Fruit fly (Drosophila melanogaster) whole organism, embryonic: ENCODE data around the gene CG34296.
A peak's percentile ranks its signal among the peaks of the same experiment; 100 is the strongest.

ENCODE experiments used
- Bdp1 ChIP-seq: fragments of 200-800 bp; sonication (Bioruptor generic); optimal IDR thresholded peaks from 3 replicates; lab custom pipeline; 2016; ENCODE audit warnings: missing biosample characterization, missing genetic modification characterization
- CG12769 ChIP-seq: fragments of 200-800 bp; sonication (Bioruptor generic); optimal IDR thresholded peaks from 2 replicates; lab custom pipeline; 2019; ENCODE audit warnings: missing biosample characterization, mild to moderate bottlenecking, missing genetic modification characterization, moderate library complexity
- CG13894 ChIP-seq: fragments of 200-800 bp; sonication (Bioruptor generic); optimal IDR thresholded peaks from 3 replicates; lab custom pipeline; 2018; ENCODE audit warnings: missing biosample characterization, mild to moderate bottlenecking, missing genetic modification characterization, moderate library complexity
- CG14710 ChIP-seq: fragments of 200-800 bp; sonication (Bioruptor generic); optimal IDR thresholded peaks from 3 replicates; lab custom pipeline; 2019; ENCODE audit warnings: missing biosample characterization, mild to moderate bottlenecking, missing genetic modification characterization, moderate library complexity
- CG17568 ChIP-seq: fragments of 200-800 bp; sonication (Bioruptor generic); optimal IDR thresholded peaks from 2 replicates; lab custom pipeline; 2018; ENCODE audit warnings: missing biosample characterization, mild to moderate bottlenecking, missing genetic modification characterization, moderate library complexity
- CG17612 ChIP-seq: fragments of 200-800 bp; sonication (Bioruptor generic); IDR thresholded peaks from 2 replicates; pipeline ENCODE4 v1.3.6; 2022; ENCODE audit warnings: missing biosample characterization, missing genetic modification characterization
- CG18011 ChIP-seq: fragments of 200-800 bp; sonication (Bioruptor generic); optimal IDR thresholded peaks from 2 replicates; lab custom pipeline; 2017; ENCODE audit warnings: missing biosample characterization, missing genetic modification characterization, mild to moderate bottlenecking, moderate library complexity, missing genotype
- CG2129 ChIP-seq: fragments of 200-800 bp; sonication (Bioruptor generic); IDR thresholded peaks from 2 replicates; pipeline ENCODE4 v1.3.6; 2022; ENCODE audit warnings: missing biosample characterization, missing genetic modification characterization; ENCODE audit not compliant: partially characterized antibody
- CG31224 ChIP-seq: fragments of 200-800 bp; sonication (Bioruptor generic); IDR thresholded peaks from 2 replicates; pipeline ENCODE4 v1.3.6; 2022; ENCODE audit warnings: missing biosample characterization, missing genetic modification characterization
- CG34224 ChIP-seq: fragments of 200-800 bp; sonication (Bioruptor generic); IDR thresholded peaks from 3 replicates; pipeline ENCODE4 v1.3.6; 2022; ENCODE audit warnings: missing biosample characterization, missing genetic modification characterization; ENCODE audit not compliant: partially characterized antibody
- CG34422 ChIP-seq: fragments of 200-800 bp; sonication (Bioruptor generic); IDR thresholded peaks from 3 replicates; pipeline ENCODE4 v1.3.6; 2022; ENCODE audit warnings: missing biosample characterization, missing genetic modification characterization
- CG4360 ChIP-seq: fragments of 200-800 bp; sonication (Bioruptor generic); IDR thresholded peaks from 2 replicates; pipeline ENCODE4 v1.3.6; 2022; ENCODE audit warnings: missing biosample characterization, missing genetic modification characterization
- CG6175 ChIP-seq: fragments of 200-800 bp; sonication (Bioruptor generic); IDR thresholded peaks from 3 replicates; pipeline ENCODE4 v1.3.6; 2022; ENCODE audit warnings: missing biosample characterization, missing genetic modification characterization
- CG6683 ChIP-seq: fragments of 200-800 bp; sonication (Bioruptor generic); optimal IDR thresholded peaks from 2 replicates; lab custom pipeline; 2017; ENCODE audit warnings: missing biosample characterization, mild to moderate bottlenecking, missing genetic modification characterization, missing genetic modification reagents
- CG8924 ChIP-seq: fragments of 200-800 bp; optimal IDR thresholded peaks from 3 replicates; lab custom pipeline; 2019; ENCODE audit warnings: missing biosample characterization, mild to moderate bottlenecking, missing genetic modification characterization, moderate library complexity
- CG9817 ChIP-seq: fragments of 200-800 bp; sonication (Bioruptor generic); optimal IDR thresholded peaks from 2 replicates; lab custom pipeline; 2018; ENCODE audit warnings: missing biosample characterization, mild to moderate bottlenecking, missing genetic modification characterization, moderate library complexity
- CG9876 ChIP-seq: fragments of 200-800 bp; sonication (Bioruptor generic); optimal IDR thresholded peaks from 2 replicates; lab custom pipeline; 2016; ENCODE audit warnings: missing biosample characterization, missing genetic modification characterization
- Dip2 ChIP-seq: fragments of 200-800 bp; sonication (Bioruptor generic); IDR thresholded peaks from 2 replicates; pipeline ENCODE4 v1.3.6; 2022; ENCODE audit warnings: missing biosample characterization, missing genetic modification characterization
- Dll ChIP-seq: fragments of 200-800 bp; sonication (Bioruptor generic); IDR thresholded peaks from 4 replicates; pipeline ENCODE4 v1.3.6; 2022; ENCODE audit warnings: missing biosample characterization, missing genetic modification characterization; ENCODE audit not compliant: partially characterized antibody
- Dp ChIP-seq: fragments of 200-800 bp; sonication (Bioruptor generic); optimal IDR thresholded peaks from 2 replicates; lab custom pipeline; 2018; ENCODE audit warnings: missing biosample characterization, mild to moderate bottlenecking, missing genetic modification characterization, moderate library complexity
- HLH54F ChIP-seq: fragments of 200-800 bp; sonication (Bioruptor generic); optimal IDR thresholded peaks from 3 replicates; lab custom pipeline; 2016; ENCODE audit warnings: missing biosample characterization, missing genetic modification characterization
- HmgZ ChIP-seq: fragments of 200-800 bp; sonication (Bioruptor generic); optimal IDR thresholded peaks from 2 replicates; lab custom pipeline; 2018; ENCODE audit warnings: missing biosample characterization, mild to moderate bottlenecking, missing genetic modification characterization
- MBD-R2 ChIP-seq: fragments of 200-800 bp; sonication (Bioruptor generic); IDR thresholded peaks from 2 replicates; pipeline ENCODE4 v1.3.6; 2022; ENCODE audit warnings: missing biosample characterization, missing genetic modification characterization
- MESR4 ChIP-seq: fragments of 200-800 bp; sonication (Bioruptor generic); optimal IDR thresholded peaks from 2 replicates; lab custom pipeline; 2018; ENCODE audit warnings: missing biosample characterization, mild to moderate bottlenecking, missing genetic modification characterization, moderate library complexity
- Med ChIP-seq: fragments of 200-800 bp; sonication (Bioruptor generic); peaks from one replicate; lab custom pipeline; 2016; ENCODE audit warnings: missing biosample characterization, missing genetic modification characterization, mild to moderate bottlenecking, inconsistent platforms, moderate library complexity
- Meics ChIP-seq: fragments of 200-800 bp; sonication (Bioruptor generic); optimal IDR thresholded peaks from 2 replicates; lab custom pipeline; 2017; ENCODE audit warnings: missing biosample characterization, mild to moderate bottlenecking, missing genetic modification characterization
- Oaz ChIP-seq: fragments of 200-800 bp; sonication (Bioruptor generic); IDR thresholded peaks from 2 replicates; pipeline ENCODE4 v1.3.6; 2022; ENCODE audit warnings: missing biosample characterization, missing genetic modification characterization
- Scr ChIP-seq: fragments of 200-800 bp; sonication (Bioruptor generic); IDR thresholded peaks from 2 replicates; pipeline ENCODE4 v1.3.6; 2022; ENCODE audit warnings: missing biosample characterization, missing genetic modification characterization; ENCODE audit not compliant: partially characterized antibody
- Sry-δ ChIP-seq: fragments of 200-800 bp; sonication (Bioruptor generic); optimal IDR thresholded peaks from 2 replicates; lab custom pipeline; 2016; ENCODE audit warnings: missing biosample characterization, missing genetic modification characterization
- ac ChIP-seq: fragments of 200-800 bp; sonication (Bioruptor generic); optimal IDR thresholded peaks from 3 replicates; lab custom pipeline; 2017; ENCODE audit warnings: missing biosample characterization, mild to moderate bottlenecking, missing genetic modification characterization
- bbx ChIP-seq: fragments of 200-800 bp; sonication (Bioruptor generic); IDR thresholded peaks from 2 replicates; pipeline ENCODE4 v1.3.6; 2022; ENCODE audit warnings: missing biosample characterization, missing genetic modification characterization; ENCODE audit not compliant: partially characterized antibody
- chm ChIP-seq: fragments of 200-800 bp; sonication (Bioruptor generic); IDR thresholded peaks from 2 replicates; pipeline ENCODE4 v1.3.6; 2022; ENCODE audit warnings: missing biosample characterization, missing genetic modification characterization
- crp ChIP-seq, 2 experiments: fragments of 200-800 bp; sonication (Bioruptor generic); optimal IDR thresholded peaks; 2 replicates in 1 of 2; 3 replicates in 1 of 2; lab custom pipeline; 2017; ENCODE audit warnings: missing biosample characterization in 2 of 2, missing genetic modification characterization in 2 of 2, mild to moderate bottlenecking in 1 of 2, moderate library complexity in 1 of 2
- ewg ChIP-seq: fragments of 200-800 bp; sonication (Bioruptor generic); optimal IDR thresholded peaks from 3 replicates; lab custom pipeline; 2017; ENCODE audit warnings: mild to moderate bottlenecking, missing biosample characterization, missing genetic modification reagents, missing genetic modification characterization
- fu2 ChIP-seq: fragments of 200-800 bp; sonication (Bioruptor generic); optimal IDR thresholded peaks from 2 replicates; lab custom pipeline; 2016; ENCODE audit warnings: missing biosample characterization, missing genetic modification characterization
- grau ChIP-seq: fragments of 200-800 bp; optimal IDR thresholded peaks from 3 replicates; lab custom pipeline; 2019; ENCODE audit warnings: missing biosample characterization, mild to moderate bottlenecking, missing genetic modification characterization, moderate library complexity
- hbn ChIP-seq: fragments of 200-800 bp; sonication (Bioruptor generic); IDR thresholded peaks from 2 replicates; pipeline ENCODE4 v1.3.6; 2022; ENCODE audit warnings: missing biosample characterization, missing genetic modification characterization; ENCODE audit not compliant: partially characterized antibody
- hkb ChIP-seq, 2 experiments: fragments of 200-800 bp in 1 of 2; fragments of >200 bp in 1 of 2; sonication (Bioruptor generic) in 1 of 2; IDR thresholded peaks in 1 of 2; optimal IDR thresholded peaks in 1 of 2; 2 replicates each; pipeline versions ENCODE4 v1.3.6 to Lab custom; 2017 to 2022; ENCODE audit warnings: missing biosample characterization in 1 of 2, missing genetic modification characterization in 1 of 2
- insv ChIP-seq, 2 experiments: fragments of 200-800 bp; sonication (Bioruptor generic); optimal IDR thresholded peaks; 3 replicates each; lab custom pipeline; 2016 to 2018; ENCODE audit warnings: missing biosample characterization in 2 of 2, missing genetic modification characterization in 2 of 2
- jumu ChIP-seq: fragments of 200-800 bp; sonication (Bioruptor generic); optimal IDR thresholded peaks from 3 replicates; lab custom pipeline; 2016; ENCODE audit warnings: missing biosample characterization, missing genetic modification characterization
- mirr ChIP-seq: fragments of 200-800 bp; sonication (Bioruptor generic); optimal IDR thresholded peaks from 3 replicates; lab custom pipeline; 2018; ENCODE audit warnings: missing biosample characterization, mild to moderate bottlenecking, missing genetic modification characterization
- nom ChIP-seq: fragments of 200-800 bp; sonication (Bioruptor generic); optimal IDR thresholded peaks from 2 replicates; lab custom pipeline; 2017; ENCODE audit warnings: missing biosample characterization, missing genetic modification characterization, mild to moderate bottlenecking, moderate library complexity, missing genetic modification reagents
- rib ChIP-seq: fragments of 200-800 bp; sonication (Bioruptor generic); IDR thresholded peaks from 2 replicates; pipeline ENCODE4 v1.3.6; 2022; ENCODE audit warnings: missing biosample characterization, missing genetic modification characterization
- scrt ChIP-seq: fragments of 200-800 bp; sonication (Bioruptor generic); optimal IDR thresholded peaks from 2 replicates; lab custom pipeline; 2018; ENCODE audit warnings: missing biosample characterization, mild to moderate bottlenecking, missing genetic modification characterization, moderate library complexity
- shn ChIP-seq: fragments of 200-800 bp; sonication (Bioruptor generic); optimal IDR thresholded peaks from 3 replicates; lab custom pipeline; 2016; ENCODE audit warnings: missing biosample characterization, missing genetic modification characterization
- sna ChIP-seq: fragments of 200-800 bp; sonication (Bioruptor generic); IDR thresholded peaks from 2 replicates; pipeline ENCODE4 v1.3.6; 2022; ENCODE audit warnings: missing biosample characterization, missing genetic modification characterization; ENCODE audit not compliant: partially characterized antibody
- so ChIP-seq: fragments of 200-800 bp; sonication (Bioruptor generic); IDR thresholded peaks from 3 replicates; pipeline ENCODE4 v1.3.6; 2022; ENCODE audit warnings: missing biosample characterization, missing genetic modification characterization
- sug ChIP-seq: fragments of 200-800 bp; optimal IDR thresholded peaks from 2 replicates; lab custom pipeline; 2019; ENCODE audit warnings: missing biosample characterization, mild to moderate bottlenecking, missing genetic modification characterization, moderate library complexity

The CG34296 gene

dm6 chr3R:29723048-29723656, 814 bp downstream of the CG34296 start, which contains the start of gene Pcd:
TSS of gene Pcd (plus strand) at chr3R:29723163.
- TF ChIP-seq fu2 (GFP tag; lab: Kevin White, UChicago), result no peak
- TF ChIP-seq CG12769, result peak; percentile 71
- TF ChIP-seq Med (GFP tag; lab: Kevin White, UChicago), result peak; percentile 33
- TF ChIP-seq MBD-R2 (GFP tag; lab: Robert Waterston, UW), result peak; percentile 83
- TF ChIP-seq CG17612 (GFP tag; lab: Robert Waterston, UW), result no peak
- peak; percentile 1 for TF ChIP-seq CG14710 (tag; lab: Kevin White, UChicago)
- TF ChIP-seq CG17568, result no peak
- TF ChIP-seq CG6175 (GFP tag; lab: Robert Waterston, UW), result peak; percentile 76; the same call in 2 of the 3 replicates
- TF ChIP-seq CG6683 (GFP tag; lab: Kevin White, UChicago), result no peak
- no peak for TF ChIP-seq CG9876 (GFP tag; lab: Kevin White, UChicago)
- TF ChIP-seq CG31224 (GFP tag; lab: Robert Waterston, UW), result no peak
- TF ChIP-seq CG34422 (GFP tag; lab: Robert Waterston, UW), result peak; percentile 14; the same call in 1 of the 3 replicates
- TF ChIP-seq CG9817 (tag; lab: Kevin White, UChicago), result no peak
- TF ChIP-seq CG18011 (GFP tag; lab: Kevin White, UChicago), result peak; percentile 14
- peak; percentile 35 for TF ChIP-seq CG13894 (tag; lab: Kevin White, UChicago)
- peak; percentile 56 for TF ChIP-seq MESR4 (GFP tag; lab: Kevin White, UChicago)
- TF ChIP-seq Sry-δ, result peak; percentile 4
- no peak for TF ChIP-seq grau (tag; lab: Kevin White, UChicago)
- TF ChIP-seq chm (GFP tag; lab: Robert Waterston, UW), result no peak
- no peak for TF ChIP-seq Oaz
- no peak for TF ChIP-seq ac
- TF ChIP-seq sug (tag; lab: Kevin White, UChicago), result peak; percentile 3
- no peak for TF ChIP-seq so (GFP tag; lab: Robert Waterston, UW)
- TF ChIP-seq scrt, result peak; percentile 90
- TF ChIP-seq Dp (GFP tag; lab: Kevin White, UChicago), result peak; percentile 88
- TF ChIP-seq CG34224, result peak; percentile 49; the same call in 1 of the 3 replicates
- no peak for TF ChIP-seq CG2129 (GFP tag; lab: Robert Waterston, UW)
- TF ChIP-seq rib (GFP tag; lab: Robert Waterston, UW), result peak; percentile 73
- peak; percentile 52 for TF ChIP-seq nom (GFP tag; lab: Kevin White, UChicago)
- no peak for TF ChIP-seq Meics (GFP tag; lab: Kevin White, UChicago)
- no peak for TF ChIP-seq jumu (GFP tag; lab: Kevin White, UChicago)
- peak; percentile 24; the same call in 1 of the 2 replicates for TF ChIP-seq sna
- TF ChIP-seq Dip2 (GFP tag; lab: Robert Waterston, UW), result no peak
- TF ChIP-seq hbn (GFP tag; lab: Robert Waterston, UW), result 0 out of 2 replicates have a peak, but pooled peaks have one; percentile 24
- peak; percentile 70 for TF ChIP-seq CG8924 (tag; lab: Kevin White, UChicago)
- peak; percentile 41; the same call in 1 of the 4 replicates for TF ChIP-seq Dll
- TF ChIP-seq ewg, result peak; percentile 21
- TF ChIP-seq Scr (GFP tag; lab: Robert Waterston, UW), result 0 out of 2 replicates have a peak, but pooled peaks have one; percentile 17
- peak; percentile 31; the same call in 1 of the 2 replicates for TF ChIP-seq bbx (GFP tag; lab: Robert Waterston, UW)
- TF ChIP-seq crp (GFP tag; optimal IDR thresholded peaks at IDR 0.05; lab: Kevin White, UChicago), result peak; percentile 55 to 94
- TF ChIP-seq Bdp1, result no peak
- peak in 1 of 2 experiments; percentile 46 for TF ChIP-seq insv (GFP tag; optimal IDR thresholded peaks at IDR 0.05; lab: Kevin White, UChicago)
- no peak for TF ChIP-seq shn
- TF ChIP-seq HmgZ (tag; lab: Kevin White, UChicago), result peak; percentile 7
- no peak for TF ChIP-seq hkb (optimal IDR thresholded peaks at IDR 0.05; lab: Kevin White, UChicago)
- TF ChIP-seq hkb (GFP tag; IDR thresholded peaks at IDR 0.05; lab: Robert Waterston, UW), result no peak
- no peak for TF ChIP-seq HLH54F
- TF ChIP-seq CG4360, result peak; percentile 63
- peak; percentile 7 for TF ChIP-seq mirr (GFP tag; lab: Kevin White, UChicago)
